Worm (Caenorhabditis elegans) whole organism, L2 larva: ENCODE measurements around the gene zip-6.

Experiments used
- aly-2 ChIP-seq: fragments of 150-350 bp; optimal IDR thresholded peaks from 2 replicates; lab custom pipeline; 2014; ENCODE audit warnings: missing biosample characterization, missing genetic modification characterization
- ama-1 ChIP-seq: fragments of 150-350 bp; optimal IDR thresholded peaks from 2 replicates; lab custom pipeline; 2018; ENCODE audit warnings: inconsistent platforms
- ceh-16 ChIP-seq: fragments of 150-350 bp; optimal IDR thresholded peaks from 2 replicates; lab custom pipeline; 2014; ENCODE audit warnings: missing biosample characterization, missing genetic modification characterization
- ceh-82 ChIP-seq: fragments of 150-350 bp; optimal IDR thresholded peaks from 2 replicates; lab custom pipeline; 2014; ENCODE audit warnings: missing biosample characterization, missing genetic modification characterization
- egl-27 ChIP-seq: sonication (generic microtip); optimal IDR thresholded peaks from 3 replicates; lab custom pipeline; 2017; ENCODE audit warnings: missing biosample characterization, missing genetic modification reagents, missing genetic modification characterization
- elt-3 ChIP-seq: sonication (generic microtip); optimal IDR thresholded peaks from 2 replicates; lab custom pipeline; 2017; ENCODE audit warnings: missing biosample characterization, missing genetic modification characterization
- lin-13 ChIP-seq: fragments of 150-350 bp; optimal IDR thresholded peaks from 2 replicates; lab custom pipeline; 2014; ENCODE audit warnings: missing biosample characterization, missing genetic modification reagents, missing genetic modification characterization
- nhr-11 ChIP-seq: fragments of 150-350 bp; optimal IDR thresholded peaks from 2 replicates; lab custom pipeline; 2014; ENCODE audit warnings: missing biosample characterization, missing genetic modification characterization
- nhr-237 ChIP-seq: fragments of 150-350 bp; optimal IDR thresholded peaks from 2 replicates; lab custom pipeline; 2014; ENCODE audit warnings: missing biosample characterization, missing genetic modification characterization
- nhr-77 ChIP-seq: fragments of 150-350 bp; optimal IDR thresholded peaks from 2 replicates; lab custom pipeline; 2014; ENCODE audit warnings: missing biosample characterization, missing genetic modification characterization
- peb-1 ChIP-seq: fragments of 150-350 bp; optimal IDR thresholded peaks from 2 replicates; lab custom pipeline; 2014; ENCODE audit warnings: missing biosample characterization, missing genetic modification characterization
- skn-1 ChIP-seq: sonication (generic microtip); optimal IDR thresholded peaks from 2 replicates; lab custom pipeline; 2017; ENCODE audit warnings: missing biosample characterization, missing genetic modification characterization
- snpc-4 ChIP-seq: fragments of 150-350 bp; optimal IDR thresholded peaks from 2 replicates; lab custom pipeline; 2014; ENCODE audit warnings: missing biosample characterization, missing genetic modification characterization
- ztf-11 ChIP-seq: sonication (generic microtip); optimal IDR thresholded peaks from 2 replicates; lab custom pipeline; 2017; ENCODE audit warnings: missing biosample characterization, missing genetic modification characterization

DNA sequence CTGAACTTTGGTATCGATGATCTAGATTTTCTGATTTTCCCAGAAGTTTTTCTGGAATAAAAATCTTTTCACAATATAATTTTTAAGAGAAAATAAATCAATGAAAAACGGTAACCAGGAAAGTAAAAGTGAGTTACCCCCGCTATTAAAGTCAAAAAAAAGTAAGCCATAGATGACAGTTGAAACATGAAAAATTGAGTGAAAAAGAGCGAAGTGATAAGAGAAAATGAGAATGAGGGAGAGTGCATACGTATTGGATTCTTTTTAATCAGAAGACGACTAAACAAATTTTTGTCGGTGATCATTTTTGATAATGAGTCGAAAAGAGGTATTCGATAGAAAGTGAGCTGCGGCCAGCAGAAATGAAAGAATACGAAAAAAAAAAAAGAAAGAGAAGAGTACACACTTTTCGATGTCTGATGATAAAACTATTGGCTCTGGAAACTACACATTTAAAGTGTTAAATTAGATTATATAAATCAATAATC, 41.6 kb upstream of the zip-6 start, which contains the start of gene gtl-1:
- TF ChIP-seq nhr-237 (tag; lab: Kevin White, UChicago): no peak
- no peak for TF ChIP-seq ceh-82 (tag; lab: Kevin White, UChicago)
- no peak for TF ChIP-seq nhr-11
- no peak for TF ChIP-seq elt-3 (tag; lab: Kevin White, UChicago)
- TF ChIP-seq aly-2 (tag; lab: Kevin White, UChicago): no peak
- TF ChIP-seq snpc-4 (tag; lab: Kevin White, UChicago): no peak
- TF ChIP-seq peb-1: no peak
- no peak for TF ChIP-seq ceh-16 (tag; lab: Kevin White, UChicago)
- no peak for TF ChIP-seq lin-13 (GFP tag; lab: Kevin White, UChicago)
- TF ChIP-seq skn-1: no peak
- TF ChIP-seq ama-1: no peak
- no peak for TF ChIP-seq ztf-11 (tag; lab: Kevin White, UChicago)
- no peak for TF ChIP-seq egl-27 (tag; lab: Kevin White, UChicago)
- TF ChIP-seq nhr-77 (tag; lab: Kevin White, UChicago): no peak
